Fruit fly (Drosophila melanogaster) whole organism, embryonic: ENCODE measurements around the gene dachs.

ENCODE experiments used
- Blimp-1 ChIP-seq: fragments of 200-800 bp; sonication (Bioruptor generic); optimal IDR thresholded peaks from 3 replicates; lab custom pipeline; 2018; ENCODE audit warnings: missing biosample characterization, missing genetic modification characterization, mild to moderate bottlenecking, moderate library complexity, missing genetic modification reagents
- CG13894 ChIP-seq: fragments of 200-800 bp; sonication (Bioruptor generic); optimal IDR thresholded peaks from 3 replicates; lab custom pipeline; 2018; ENCODE audit warnings: missing biosample characterization, mild to moderate bottlenecking, missing genetic modification characterization, moderate library complexity
- CG30431 ChIP-seq: fragments of 200-800 bp; sonication (Bioruptor generic); optimal IDR thresholded peaks from 2 replicates; lab custom pipeline; 2017; ENCODE audit warnings: missing biosample characterization, missing genetic modification characterization
- CG33213 ChIP-seq: fragments of 200-800 bp; sonication (Bioruptor generic); optimal IDR thresholded peaks from 3 replicates; lab custom pipeline; 2016; ENCODE audit warnings: missing biosample characterization, missing genetic modification characterization
- CG3995 ChIP-seq: fragments of 200-800 bp; sonication (Bioruptor generic); optimal IDR thresholded peaks from 3 replicates; lab custom pipeline; 2016; ENCODE audit warnings: missing biosample characterization, missing genetic modification characterization
- CG42726 ChIP-seq: fragments of 200-800 bp; sonication (Bioruptor generic); IDR thresholded peaks from 2 replicates; pipeline ENCODE4 v1.3.6; 2022; ENCODE audit warnings: missing biosample characterization, missing genetic modification characterization; ENCODE audit not compliant: partially characterized antibody
- CG4360 ChIP-seq: fragments of 200-800 bp; sonication (Bioruptor generic); IDR thresholded peaks from 2 replicates; pipeline ENCODE4 v1.3.6; 2022; ENCODE audit warnings: missing biosample characterization, missing genetic modification characterization
- CG4820 ChIP-seq: fragments of 200-800 bp; sonication (Bioruptor generic); optimal IDR thresholded peaks from 3 replicates; lab custom pipeline; 2016; ENCODE audit warnings: missing biosample characterization, missing genetic modification characterization
- CG6254 ChIP-seq: fragments of 200-800 bp; sonication (Bioruptor generic); optimal IDR thresholded peaks from 3 replicates; lab custom pipeline; 2017; ENCODE audit warnings: mild to moderate bottlenecking, missing biosample characterization, missing genetic modification reagents, missing genetic modification characterization
- CG7357 ChIP-seq: fragments of 200-800 bp; sonication (Bioruptor generic); IDR thresholded peaks from 3 replicates; pipeline ENCODE4 v1.3.6; 2022; ENCODE audit warnings: missing biosample characterization, missing genetic modification characterization
- CG9727 ChIP-seq: fragments of 200-800 bp; sonication (Bioruptor generic); optimal IDR thresholded peaks from 3 replicates; lab custom pipeline; 2017; ENCODE audit warnings: missing biosample characterization, mild to moderate bottlenecking, missing genetic modification characterization
- CoRest ChIP-seq: fragments of 200-800 bp; sonication (Bioruptor generic); optimal IDR thresholded peaks from 3 replicates; lab custom pipeline; 2018; ENCODE audit warnings: missing biosample characterization, mild to moderate bottlenecking, missing genetic modification characterization, moderate library complexity
- D19A ChIP-seq: fragments of 200-800 bp; optimal IDR thresholded peaks from 3 replicates; lab custom pipeline; 2019; ENCODE audit warnings: missing biosample characterization, mild to moderate bottlenecking, missing genetic modification characterization, moderate library complexity
- E2f2 ChIP-seq: fragments of 200-800 bp; sonication (Bioruptor generic); IDR thresholded peaks from 2 replicates; pipeline ENCODE4 v1.3.6; 2022; ENCODE audit warnings: missing biosample characterization, missing genetic modification characterization
- ERR ChIP-seq: fragments of 200-800 bp; sonication (Bioruptor generic); optimal IDR thresholded peaks from 2 replicates; lab custom pipeline; 2016; ENCODE audit warnings: missing biosample characterization, missing genetic modification characterization
- Fer3 ChIP-seq: fragments of 200-800 bp; sonication (Bioruptor generic); optimal IDR thresholded peaks from 2 replicates; lab custom pipeline; 2018; ENCODE audit warnings: missing biosample characterization, mild to moderate bottlenecking, missing genetic modification characterization, moderate library complexity
- Gug ChIP-seq: fragments of 200-800 bp; sonication (Bioruptor generic); IDR thresholded peaks from 4 replicates; pipeline ENCODE4 v1.3.6; 2022; ENCODE audit warnings: missing biosample characterization, missing genetic modification characterization
- HLHmδ ChIP-seq: fragments of 200-800 bp; sonication (Bioruptor generic); optimal IDR thresholded peaks from 2 replicates; lab custom pipeline; 2018; ENCODE audit warnings: missing biosample characterization, mild to moderate bottlenecking, missing genetic modification characterization, moderate library complexity
- Hand ChIP-seq: fragments of 200-800 bp; sonication (Bioruptor generic); optimal IDR thresholded peaks from 2 replicates; lab custom pipeline; 2017; ENCODE audit warnings: mild to moderate bottlenecking, missing biosample characterization, missing genetic modification reagents, missing genetic modification characterization
- Lim3 ChIP-seq: fragments of 200-800 bp; sonication (Bioruptor generic); IDR thresholded peaks from 2 replicates; pipeline ENCODE4 v1.3.6; 2022; ENCODE audit warnings: missing biosample characterization, missing genetic modification characterization
- NC2α ChIP-seq: fragments of 200-800 bp; sonication (Bioruptor generic); optimal IDR thresholded peaks from 2 replicates; lab custom pipeline; 2016; ENCODE audit warnings: missing biosample characterization, missing genetic modification characterization
- NFAT ChIP-seq: fragments of 200-800 bp; sonication (Bioruptor generic); IDR thresholded peaks from 2 replicates; pipeline ENCODE4 v1.3.6; 2022; ENCODE audit warnings: missing biosample characterization, missing genetic modification characterization
- Neu2 ChIP-seq: fragments of 200-800 bp; sonication (Bioruptor generic); optimal IDR thresholded peaks from 3 replicates; lab custom pipeline; 2016; ENCODE audit warnings: missing biosample characterization, missing genetic modification characterization, borderline replicate concordance
- Spps ChIP-seq: fragments of 200-800 bp; sonication (Bioruptor generic); optimal IDR thresholded peaks from 2 replicates; lab custom pipeline; 2018; ENCODE audit warnings: missing biosample characterization, mild to moderate bottlenecking, missing genetic modification characterization
- Trl ChIP-seq, 3 experiments: fragments of >200 bp in 2 of 3; fragments of 200-800 bp in 1 of 3; sonication (Bioruptor generic) in 1 of 3; optimal IDR thresholded peaks; 2 replicates in 1 of 3; 3 replicates in 2 of 3; lab custom pipeline; 2016 to 2017; ENCODE audit warnings: missing biosample characterization in 1 of 3, missing genetic modification characterization in 1 of 3
- Xrp1 ChIP-seq: fragments of 200-800 bp; sonication (Bioruptor generic); IDR thresholded peaks from 2 replicates; pipeline ENCODE4 v1.3.6; 2022; ENCODE audit warnings: missing biosample characterization, missing genetic modification characterization
- ab ChIP-seq: fragments of 200-800 bp; sonication (Bioruptor generic); optimal IDR thresholded peaks from 2 replicates; lab custom pipeline; 2016; ENCODE audit warnings: missing biosample characterization, missing genetic modification characterization
- ac ChIP-seq: fragments of 200-800 bp; sonication (Bioruptor generic); optimal IDR thresholded peaks from 3 replicates; lab custom pipeline; 2017; ENCODE audit warnings: missing biosample characterization, mild to moderate bottlenecking, missing genetic modification characterization
- ash1 ChIP-seq: fragments of 200-800 bp; sonication (Bioruptor generic); optimal IDR thresholded peaks from 2 replicates; lab custom pipeline; 2018; ENCODE audit warnings: missing biosample characterization, mild to moderate bottlenecking, missing genetic modification characterization
- bigmax ChIP-seq: fragments of 200-800 bp; sonication (Bioruptor generic); optimal IDR thresholded peaks from 2 replicates; lab custom pipeline; 2018; ENCODE audit warnings: missing biosample characterization, mild to moderate bottlenecking, missing genetic modification characterization
- cato ChIP-seq: fragments of 200-800 bp; sonication (Bioruptor generic); optimal IDR thresholded peaks from 2 replicates; lab custom pipeline; 2016; ENCODE audit warnings: missing biosample characterization, missing genetic modification characterization, borderline replicate concordance
- ci ChIP-seq: fragments of 200-800 bp; sonication (Bioruptor generic); IDR thresholded peaks from 3 replicates; pipeline ENCODE4 v1.3.6; 2022; ENCODE audit warnings: missing biosample characterization, missing genetic modification characterization
- croc ChIP-seq: fragments of 200-800 bp; sonication (Bioruptor generic); conservative IDR thresholded peaks from 3 replicates; pipeline ENCODE4 v1.3.6; 2022; ENCODE audit warnings: missing biosample characterization, missing genetic modification characterization
- crol ChIP-seq: fragments of 200-800 bp; sonication (Bioruptor generic); IDR thresholded peaks from 2 replicates; pipeline ENCODE4 v1.3.6; 2022; ENCODE audit warnings: missing biosample characterization, missing genetic modification characterization
- exex ChIP-seq: fragments of 200-800 bp; sonication (Bioruptor generic); optimal IDR thresholded peaks from 4 replicates; lab custom pipeline; 2018; ENCODE audit warnings: missing biosample characterization, mild to moderate bottlenecking, missing genetic modification characterization, moderate library complexity
- fd64A ChIP-seq: fragments of 200-800 bp; sonication (Bioruptor generic); optimal IDR thresholded peaks from 3 replicates; lab custom pipeline; 2018; ENCODE audit warnings: missing biosample characterization, mild to moderate bottlenecking, missing genetic modification characterization
- fd96Cb ChIP-seq: fragments of 200-800 bp; sonication (Bioruptor generic); optimal IDR thresholded peaks from 2 replicates; lab custom pipeline; 2018; ENCODE audit warnings: missing biosample characterization, mild to moderate bottlenecking, missing genetic modification characterization, moderate library complexity
- gsb-n ChIP-seq: fragments of 200-800 bp; sonication (Bioruptor generic); optimal IDR thresholded peaks from 3 replicates; lab custom pipeline; 2018; ENCODE audit warnings: missing biosample characterization, mild to moderate bottlenecking, missing genetic modification characterization
- gt ChIP-seq: fragments of 200-800 bp; sonication (Bioruptor generic); IDR thresholded peaks from 2 replicates; pipeline ENCODE4 v1.3.6; 2022; ENCODE audit warnings: missing biosample characterization, missing genetic modification characterization
- jigr1 ChIP-seq: fragments of 200-800 bp; sonication (Bioruptor generic); IDR thresholded peaks from 3 replicates; pipeline ENCODE4 v1.3.6; 2022; ENCODE audit warnings: missing biosample characterization, missing genetic modification characterization
- kni ChIP-seq: fragments of 200-800 bp; sonication (Bioruptor generic); optimal IDR thresholded peaks from 3 replicates; lab custom pipeline; 2017; ENCODE audit warnings: mild to moderate bottlenecking, missing biosample characterization, missing genetic modification reagents, missing genetic modification characterization
- pros ChIP-seq: fragments of 200-800 bp; sonication (Bioruptor generic); optimal IDR thresholded peaks from 3 replicates; lab custom pipeline; 2019; ENCODE audit warnings: missing biosample characterization, mild to moderate bottlenecking, missing genetic modification characterization, moderate library complexity
- ranshi ChIP-seq: fragments of 200-800 bp; sonication (Bioruptor generic); IDR thresholded peaks from 2 replicates; pipeline ENCODE4 v1.3.6; 2022; ENCODE audit warnings: missing biosample characterization, missing genetic modification characterization
- sens ChIP-seq: fragments of 200-800 bp; sonication (Bioruptor generic); peaks from one replicate; lab custom pipeline; 2016; ENCODE audit warnings: missing biosample characterization, missing genetic modification characterization
- sr ChIP-seq: fragments of 200-800 bp; sonication (Bioruptor generic); IDR thresholded peaks from 3 replicates; pipeline ENCODE4 v1.3.6; 2022; ENCODE audit warnings: missing biosample characterization, missing genetic modification characterization
- vnd ChIP-seq: fragments of 200-800 bp; sonication (Bioruptor generic); IDR thresholded peaks from 3 replicates; pipeline ENCODE4 v1.3.6; 2022; ENCODE audit warnings: missing biosample characterization, missing genetic modification characterization; ENCODE audit not compliant: partially characterized antibody

dachs gene

DNA sequence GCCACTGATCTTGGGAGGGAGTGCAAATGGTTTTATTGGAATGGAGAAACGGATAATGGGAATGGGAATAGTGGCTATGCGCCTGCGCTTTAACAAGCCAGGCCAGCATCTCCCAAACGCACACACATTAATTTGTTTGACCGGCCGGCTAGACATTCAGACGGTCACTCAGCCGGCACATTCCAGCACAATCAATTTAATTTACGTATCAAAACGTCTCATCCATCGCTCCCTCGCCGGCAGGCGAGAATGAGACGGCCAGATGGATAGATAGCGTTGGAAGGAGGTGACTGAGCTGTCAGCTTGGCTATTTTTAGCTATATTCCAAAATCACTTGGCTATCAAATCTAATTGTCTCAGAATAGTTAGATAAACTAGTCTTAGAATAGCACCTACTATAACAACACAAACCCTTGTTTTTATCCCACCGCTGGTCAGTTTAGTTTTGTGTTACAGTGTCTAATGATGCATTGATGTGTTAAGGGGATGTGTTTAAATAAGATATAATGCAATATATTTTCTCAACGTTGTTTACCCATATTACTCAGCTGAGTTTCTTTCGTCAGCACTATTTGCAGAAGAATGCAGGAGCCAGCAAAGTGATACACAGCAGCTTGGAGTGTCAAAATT is 43.0 kb upstream of the dachs start (continued):
- TF ChIP-seq CG33213: peak; percentile 1
- peak; percentile 19; the same call in 1 of the 3 replicates for TF ChIP-seq ci
- no peak for TF ChIP-seq ac (GFP tag; lab: Kevin White, UChicago)
- peak; percentile 15 for TF ChIP-seq CG9727 (GFP tag; lab: Kevin White, UChicago)

DNA sequence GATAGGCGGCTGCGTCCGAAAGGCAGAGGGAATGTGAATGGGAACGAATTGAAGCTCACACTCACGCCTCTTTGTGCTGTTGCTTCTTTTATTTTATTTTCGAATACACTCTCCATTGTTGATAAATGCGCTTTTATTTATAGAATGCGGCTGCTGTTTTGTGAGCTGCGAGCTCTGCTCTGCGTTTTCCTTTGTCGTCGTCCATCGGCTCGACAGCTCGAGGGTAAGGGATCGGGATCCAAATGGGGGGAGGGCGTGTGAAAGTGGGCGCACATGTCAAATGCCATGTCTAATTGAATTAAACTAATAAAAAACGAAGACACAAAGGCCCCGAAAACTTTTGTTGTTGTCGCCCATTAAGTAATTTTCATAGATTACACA is 42.5 kb upstream of the dachs start:
- no peak for TF ChIP-seq gt (GFP tag; lab: Robert Waterston, UW)
- TF ChIP-seq CG42726 (GFP tag; lab: Robert Waterston, UW): no peak
- peak; percentile 21; the same call in 1 of the 2 replicates for TF ChIP-seq CG4360
- peak; percentile 6 for TF ChIP-seq gsb-n (tag; lab: Kevin White, UChicago)
- TF ChIP-seq Gug: no peak
- 0 out of 2 replicates have a peak, but pooled peaks have one; percentile 18 for TF ChIP-seq crol (GFP tag; lab: Robert Waterston, UW)
- TF ChIP-seq Xrp1 (GFP tag; lab: Robert Waterston, UW): peak; percentile 25; the same call in 1 of the 2 replicates
- TF ChIP-seq D19A (tag; lab: Kevin White, UChicago): peak; percentile 12

dm6 chr2L:8424662-8425208 is 41.9 kb upstream of the dachs start:
- TF ChIP-seq cato: no peak
- TF ChIP-seq CG7357 (GFP tag; lab: Robert Waterston, UW): no peak
- TF ChIP-seq Blimp-1 (GFP tag; lab: Kevin White, UChicago): no peak
- TF ChIP-seq Fer3: no peak
- no peak for TF ChIP-seq bigmax (GFP tag; lab: Kevin White, UChicago)
- no peak for TF ChIP-seq Lim3 (GFP tag; lab: Robert Waterston, UW)
- TF ChIP-seq CG6254: no peak
- no peak for TF ChIP-seq jigr1 (GFP tag; lab: Robert Waterston, UW)
- no peak for TF ChIP-seq kni (GFP tag; lab: Kevin White, UChicago)
- no peak for TF ChIP-seq CG4820 (GFP tag; lab: Kevin White, UChicago)
- TF ChIP-seq ash1 (GFP tag; lab: Kevin White, UChicago): no peak
- TF ChIP-seq Neu2: no peak
- no peak for TF ChIP-seq sr
- no peak for TF ChIP-seq ab (GFP tag; lab: Kevin White, UChicago)
- no peak for TF ChIP-seq fd96Cb (tag; lab: Kevin White, UChicago)
- no peak for TF ChIP-seq CG3995 (GFP tag; lab: Kevin White, UChicago)
- peak; percentile 56 for TF ChIP-seq crol (GFP tag; lab: Robert Waterston, UW)
- TF ChIP-seq Trl (optimal IDR thresholded peaks at IDR 0.05; lab: Kevin White, UChicago): peak; percentile 71 to 73
- TF ChIP-seq Trl (GFP tag; optimal IDR thresholded peaks at IDR 0.05; lab: Kevin White, UChicago): no peak
- 0 out of 2 replicates have a peak, but pooled peaks have one; percentile 11 for TF ChIP-seq CG4360
- no peak for TF ChIP-seq NC2α (GFP tag; lab: Kevin White, UChicago)
- TF ChIP-seq CoRest: no peak
- TF ChIP-seq vnd (GFP tag; lab: Robert Waterston, UW): no peak
- TF ChIP-seq E2f2 (GFP tag; lab: Robert Waterston, UW): no peak
- TF ChIP-seq ranshi: no peak
- TF ChIP-seq pros (GFP tag; lab: Kevin White, UChicago): peak; percentile 73
- TF ChIP-seq ERR (GFP tag; lab: Kevin White, UChicago): no peak
- no peak for TF ChIP-seq exex (tag; lab: Kevin White, UChicago)
- TF ChIP-seq sens (GFP tag; lab: Kevin White, UChicago): peak; percentile 44
- no peak for TF ChIP-seq croc
- TF ChIP-seq fd64A (GFP tag; lab: Kevin White, UChicago): no peak
- peak; percentile 87 for TF ChIP-seq CG13894 (tag; lab: Kevin White, UChicago)
- no peak for TF ChIP-seq Hand (GFP tag; lab: Kevin White, UChicago)
- no peak for TF ChIP-seq Spps
- TF ChIP-seq gsb-n (tag; lab: Kevin White, UChicago): no peak
- 0 out of 2 replicates have a peak, but pooled peaks have one; percentile 3 for TF ChIP-seq NFAT (GFP tag; lab: Robert Waterston, UW)
- no peak for TF ChIP-seq CG30431
- no peak for TF ChIP-seq HLHmδ (GFP tag; lab: Kevin White, UChicago)
